Fruit fly (Drosophila melanogaster): ENCODE results near the gene CG18178.
A peak's percentile ranks its signal among the peaks of the same experiment; 100 is the strongest.

CG18178 gene

dm6 chr3L:9718929-9719328 is at the start of gene CG18178, which contains the start of gene CG14174 (continued):
- TF ChIP-seq pita (GFP tag; optimal IDR thresholded peaks at IDR 0.05) (no peak), CG10462 (GFP tag; optimal IDR thresholded peaks at IDR 0.05) (peak; percentile 23), CG31388 (GFP tag; optimal IDR thresholded peaks at IDR 0.05) (no peak), ssp (GFP tag; IDR thresholded peaks at IDR 0.05) (peak; percentile 45), Lhr (GFP tag; optimal IDR thresholded peaks at IDR 0.05) (peak; percentile 13), NC2α (GFP tag; optimal IDR thresholded peaks at IDR 0.05) (no peak), ci (GFP tag; IDR thresholded peaks at IDR 0.05) (peak; percentile 44; the same call in 1 of the 3 replicates), ham (GFP tag; IDR thresholded peaks at IDR 0.05) (no peak), CG6175 (GFP tag; IDR thresholded peaks at IDR 0.05) (no peak), dan (GFP tag; IDR thresholded peaks at IDR 0.05) (no peak), PHDP (tag; optimal IDR thresholded peaks at IDR 0.05) (peak; percentile 78), sens (GFP tag) (peak; percentile 89), CG34376 (GFP tag; optimal IDR thresholded peaks at IDR 0.05) (peak; percentile 32), Vsx1 (GFP tag; optimal IDR thresholded peaks at IDR 0.05) (no peak), CG4328 (GFP tag; optimal IDR thresholded peaks at IDR 0.05) (peak; percentile 35), YL-1 (GFP tag; optimal IDR thresholded peaks at IDR 0.05) (peak; percentile 59), CG3726 (GFP tag; IDR thresholded peaks at IDR 0.05) (no peak), az2 (GFP tag; optimal IDR thresholded peaks at IDR 0.05) (peak; percentile 64), Lpt (GFP tag; optimal IDR thresholded peaks at IDR 0.05) (no peak), CG15011 (GFP tag; optimal IDR thresholded peaks at IDR 0.05) (no peak), CG4617 (GFP tag; optimal IDR thresholded peaks at IDR 0.05; ENCODE audit: borderline replicate concordance) (peak; percentile 69), Fer3 (tag; optimal IDR thresholded peaks at IDR 0.05) (peak; percentile 68), CG11696 (GFP tag; IDR thresholded peaks at IDR 0.05) (no peak), Med (GFP tag) (peak; percentile 71), rib (GFP tag; IDR thresholded peaks at IDR 0.05) (no peak), kah (GFP tag; optimal IDR thresholded peaks at IDR 0.05) (peak; percentile 49), emc (GFP tag; optimal IDR thresholded peaks at IDR 0.05) (no peak), fd102C (GFP tag; optimal IDR thresholded peaks at IDR 0.05) (no peak), CG8388 (GFP tag; optimal IDR thresholded peaks at IDR 0.05) (peak; percentile 45), CG14050 (GFP tag; IDR thresholded peaks at IDR 0.05) (0 out of 3 replicates have a peak, but pooled peaks have one; percentile 37), CG4730 (GFP tag; IDR thresholded peaks at IDR 0.05) (no peak; the same call in 1 of the 2 replicates), corto (GFP tag; optimal IDR thresholded peaks at IDR 0.05) (no peak), CG8765 (GFP tag; IDR thresholded peaks at IDR 0.05) (0 out of 2 replicates have a peak, but pooled peaks have one; percentile 14), CG4360 (GFP tag; IDR thresholded peaks at IDR 0.05) (no peak), Gsc (GFP tag; IDR thresholded peaks at IDR 0.05) (no peak), gro (GFP tag; optimal IDR thresholded peaks at IDR 0.05) (no peak), sna (GFP tag; IDR thresholded peaks at IDR 0.05; ENCODE audit: partially characterized antibody) (0 out of 2 replicates have a peak, but pooled peaks have one; percentile 22), unpg (GFP tag; optimal IDR thresholded peaks at IDR 0.05) (peak; percentile 56), Lim3 (GFP tag; IDR thresholded peaks at IDR 0.05) (no peak), ERR (GFP tag; optimal IDR thresholded peaks at IDR 0.05) (no peak), pho (GFP tag; optimal IDR thresholded peaks at IDR 0.05) (no peak), CG10274 (GFP tag; optimal IDR thresholded peaks at IDR 0.05) (no peak), row (GFP tag; IDR thresholded peaks at IDR 0.05) (peak; percentile 90), wek (GFP tag; optimal IDR thresholded peaks at IDR 0.05) (no peak), B-H1 (GFP tag; IDR thresholded peaks at IDR 0.05) (no peak; the same call in 2 of the 3 replicates), amos (GFP tag; IDR thresholded peaks at IDR 0.05; ENCODE audit: partially characterized antibody) (no peak), NC2β (GFP tag; optimal IDR thresholded peaks at IDR 0.05) (no peak), CG3838 (GFP tag; optimal IDR thresholded peaks at IDR 0.05) (no peak), odd (GFP tag; optimal IDR thresholded peaks at IDR 0.05) (no peak), slbo (GFP tag; IDR thresholded peaks at IDR 0.05) (peak; percentile 83), CG31365 (tag; optimal IDR thresholded peaks at IDR 0.05) (no peak)

Measured in whole organism, embryonic.